Worm (Caenorhabditis elegans): ENCODE measurements around the gene F16G10.8.

DNA sequence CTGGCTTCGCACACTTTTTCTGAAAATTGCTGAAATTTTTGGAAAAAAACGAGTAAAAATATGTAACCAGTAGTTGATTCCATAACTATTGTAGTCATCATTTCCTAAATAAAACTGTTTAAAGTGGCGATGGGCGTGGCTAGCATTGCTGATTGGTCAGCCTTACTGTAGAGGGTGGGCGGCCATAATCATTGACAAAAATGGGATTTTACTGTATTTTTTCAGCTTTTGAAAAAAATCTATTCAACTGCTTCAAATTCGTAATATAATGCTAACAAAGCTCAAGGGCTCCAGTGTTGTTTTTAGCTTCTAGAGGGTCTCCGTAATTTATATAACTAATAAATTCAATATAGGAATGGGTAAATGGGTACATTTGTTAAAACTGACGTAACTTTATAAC, 3.1 kb downstream of the F16G10.8 start, which contains the start of gene F16G10.7:
- TF ChIP-seq dao-5 (tag; optimal IDR thresholded peaks at IDR 0.05) (no peak), him-1 (tag; optimal IDR thresholded peaks at IDR 0.05) (no peak)

Data from whole organism, L4/young adult.